Fruit fly (Drosophila melanogaster) whole organism, prepupa: Measurements from ENCODE around the gene CG16779.

Experiments
- Blimp-1 ChIP-seq: fragments of 200-800 bp; sonication (Bioruptor generic); optimal IDR thresholded peaks from 3 replicates; lab custom pipeline; 2017; ENCODE audit warnings: missing biosample characterization, missing genetic modification characterization, mild to moderate bottlenecking, moderate library complexity, missing genetic modification reagents
- CG10669 ChIP-seq: fragments of 200-800 bp; sonication (Bioruptor generic); optimal IDR thresholded peaks from 3 replicates; lab custom pipeline; 2018; ENCODE audit warnings: missing biosample characterization, mild to moderate bottlenecking, missing genetic modification characterization, moderate library complexity
- CG11294 ChIP-seq: fragments of 200-800 bp; sonication (Bioruptor generic); IDR thresholded peaks from 2 replicates; pipeline ENCODE4 v1.3.6; 2022; ENCODE audit warnings: missing biosample characterization, missing genetic modification characterization
- CG11762 ChIP-seq: fragments of 200-800 bp; sonication (Bioruptor generic); optimal IDR thresholded peaks from 3 replicates; lab custom pipeline; 2016; ENCODE audit warnings: missing biosample characterization, missing genetic modification characterization; ENCODE audit not compliant: insufficient read depth
- CG11902 ChIP-seq: fragments of 200-800 bp; sonication (Bioruptor generic); optimal IDR thresholded peaks from 3 replicates; lab custom pipeline; 2016; ENCODE audit warnings: missing biosample characterization, missing genetic modification characterization
- CG15336 ChIP-seq: fragments of 200-800 bp; sonication (Bioruptor generic); IDR thresholded peaks from 2 replicates; pipeline ENCODE4 v1.3.6; 2022; ENCODE audit warnings: missing biosample characterization, missing genetic modification characterization
- CG1621 ChIP-seq: fragments of 200-800 bp; sonication (Bioruptor generic); optimal IDR thresholded peaks from 3 replicates; lab custom pipeline; 2018; ENCODE audit warnings: missing biosample characterization, mild to moderate bottlenecking, missing genetic modification characterization
- CG16779 ChIP-seq: fragments of 200-800 bp; sonication (Bioruptor generic); optimal IDR thresholded peaks from 3 replicates; lab custom pipeline; 2017; ENCODE audit warnings: missing biosample characterization, mild to moderate bottlenecking, missing genetic modification characterization
- CG31627 ChIP-seq: fragments of 200-800 bp; sonication (Bioruptor generic); optimal IDR thresholded peaks from 3 replicates; lab custom pipeline; 2016; ENCODE audit warnings: missing biosample characterization, missing genetic modification characterization
- CG34406 ChIP-seq: fragments of 200-800 bp; sonication (Bioruptor generic); optimal IDR thresholded peaks from 3 replicates; lab custom pipeline; 2016; ENCODE audit warnings: missing biosample characterization, missing genetic modification characterization
- CG3919 ChIP-seq: fragments of 200-800 bp; sonication (Bioruptor generic); optimal IDR thresholded peaks from 3 replicates; lab custom pipeline; 2016; ENCODE audit warnings: missing biosample characterization, missing genetic modification characterization
- CG4318 ChIP-seq: fragments of 200-800 bp; sonication (Bioruptor generic); optimal IDR thresholded peaks from 3 replicates; lab custom pipeline; 2017; ENCODE audit warnings: missing biosample characterization, mild to moderate bottlenecking, missing genetic modification characterization
- CG6163 ChIP-seq: fragments of 200-800 bp; sonication (Bioruptor generic); IDR thresholded peaks from 3 replicates; pipeline ENCODE4 v1.3.6; 2022; ENCODE audit warnings: missing biosample characterization, missing genetic modification characterization
- CG6276 ChIP-seq: fragments of 200-800 bp; sonication (Bioruptor generic); optimal IDR thresholded peaks from 2 replicates; lab custom pipeline; 2017; ENCODE audit warnings: missing biosample characterization, mild to moderate bottlenecking, missing genetic modification characterization
- CG6792 ChIP-seq: fragments of 200-800 bp; sonication (Bioruptor generic); optimal IDR thresholded peaks from 3 replicates; lab custom pipeline; 2016; ENCODE audit warnings: missing biosample characterization, missing genetic modification characterization
- CG7368 ChIP-seq: fragments of 200-800 bp; sonication (Bioruptor generic); optimal IDR thresholded peaks from 3 replicates; lab custom pipeline; 2016; ENCODE audit warnings: missing biosample characterization, missing genetic modification characterization
- CG8119 ChIP-seq: fragments of 200-800 bp; sonication (Bioruptor generic); IDR thresholded peaks from 3 replicates; pipeline ENCODE4 v1.3.6; 2022; ENCODE audit warnings: missing biosample characterization, missing genetic modification characterization
- CG8319 ChIP-seq: fragments of 200-800 bp; sonication (Bioruptor generic); optimal IDR thresholded peaks from 3 replicates; lab custom pipeline; 2016; ENCODE audit warnings: missing biosample characterization, missing genetic modification characterization
- CG8632 ChIP-seq: fragments of 200-800 bp; sonication (Bioruptor generic); optimal IDR thresholded peaks from 3 replicates; lab custom pipeline; 2016; ENCODE audit warnings: missing biosample characterization, missing genetic modification characterization
- CG9139 ChIP-seq: fragments of 200-800 bp; sonication (Bioruptor generic); optimal IDR thresholded peaks from 3 replicates; lab custom pipeline; 2017; ENCODE audit warnings: missing biosample characterization, mild to moderate bottlenecking, missing genetic modification characterization
- Eip75B ChIP-seq: fragments of 200-800 bp; sonication (Bioruptor generic); optimal IDR thresholded peaks from 3 replicates; lab custom pipeline; 2016; ENCODE audit warnings: missing biosample characterization, missing genetic modification characterization
- Eip78C ChIP-seq: fragments of 200-800 bp; sonication (Bioruptor generic); peaks from one replicate; lab custom pipeline; 2016; ENCODE audit warnings: missing biosample characterization, missing genetic modification characterization
- Eip93F ChIP-seq: fragments of 200-800 bp; sonication (Bioruptor generic); optimal IDR thresholded peaks from 2 replicates; lab custom pipeline; 2016; ENCODE audit warnings: missing biosample characterization, mild to moderate bottlenecking, missing genetic modification characterization
- Ets21C ChIP-seq: fragments of 200-800 bp; sonication (Bioruptor generic); optimal IDR thresholded peaks from 3 replicates; lab custom pipeline; 2016; ENCODE audit warnings: missing biosample characterization, missing genetic modification characterization
- Ets96B ChIP-seq: fragments of 200-800 bp; optimal IDR thresholded peaks from 2 replicates; lab custom pipeline; 2019; ENCODE audit warnings: missing biosample characterization, mild to moderate bottlenecking, missing genetic modification characterization, moderate library complexity
- Gug ChIP-seq: fragments of 200-800 bp; sonication (Bioruptor generic); IDR thresholded peaks from 2 replicates; pipeline ENCODE4 v1.3.6; 2022; ENCODE audit warnings: missing biosample characterization, missing genetic modification characterization
- Hr38 ChIP-seq: sonication (Bioruptor generic); optimal IDR thresholded peaks from 2 replicates; lab custom pipeline; 2016; ENCODE audit warnings: missing biosample characterization, missing genetic modification characterization
- Hr4 ChIP-seq: fragments of 200-800 bp; sonication (Bioruptor generic); optimal IDR thresholded peaks from 3 replicates; lab custom pipeline; 2016; ENCODE audit warnings: missing biosample characterization, missing genetic modification characterization
- Met ChIP-seq: fragments of 200-800 bp; sonication (Bioruptor generic); optimal IDR thresholded peaks from 3 replicates; lab custom pipeline; 2016; ENCODE audit warnings: missing biosample characterization, missing genetic modification characterization
- OdsH ChIP-seq: fragments of 200-800 bp; sonication (Bioruptor generic); optimal IDR thresholded peaks from 3 replicates; lab custom pipeline; 2016; ENCODE audit warnings: missing biosample characterization, missing genetic modification characterization
- Smox ChIP-seq: fragments of 200-800 bp; sonication (Bioruptor generic); optimal IDR thresholded peaks from 3 replicates; lab custom pipeline; 2016; ENCODE audit warnings: missing biosample characterization, missing genetic modification characterization
- Sox102F ChIP-seq: fragments of 200-800 bp; sonication (Bioruptor generic); optimal IDR thresholded peaks from 2 replicates; lab custom pipeline; 2016; ENCODE audit warnings: missing biosample characterization, mild to moderate bottlenecking, missing genetic modification characterization
- Sox14 ChIP-seq: fragments of 200-800 bp; sonication (Bioruptor generic); optimal IDR thresholded peaks from 3 replicates; lab custom pipeline; 2016; ENCODE audit warnings: missing biosample characterization, missing genetic modification characterization
- acj6 ChIP-seq: fragments of 200-800 bp; sonication (Bioruptor generic); optimal IDR thresholded peaks from 3 replicates; lab custom pipeline; 2016; ENCODE audit warnings: missing biosample characterization, missing genetic modification characterization
- cyc ChIP-seq: fragments of 200-800 bp; sonication (Bioruptor generic); optimal IDR thresholded peaks from 3 replicates; lab custom pipeline; 2016; ENCODE audit warnings: missing biosample characterization, missing genetic modification characterization
- dac ChIP-seq: fragments of 200-800 bp; sonication (Bioruptor generic); optimal IDR thresholded peaks from 2 replicates; lab custom pipeline; 2017; ENCODE audit warnings: missing biosample characterization, mild to moderate bottlenecking, missing genetic modification characterization
- eg ChIP-seq: fragments of 200-800 bp; sonication (Bioruptor generic); IDR thresholded peaks from 3 replicates; pipeline ENCODE4 v1.3.6; 2022; ENCODE audit warnings: missing biosample characterization, missing genetic modification characterization
- fd59A ChIP-seq: fragments of 200-800 bp; sonication (Bioruptor generic); optimal IDR thresholded peaks from 2 replicates; lab custom pipeline; 2017; ENCODE audit warnings: missing biosample characterization, mild to moderate bottlenecking, missing genetic modification characterization, missing genetic modification reagents
- fd85E ChIP-seq: fragments of 200-800 bp; sonication (Bioruptor generic); optimal IDR thresholded peaks from 3 replicates; lab custom pipeline; 2016; ENCODE audit warnings: missing biosample characterization, missing genetic modification characterization
- fkh ChIP-seq: fragments of 200-800 bp; sonication (Bioruptor generic); optimal IDR thresholded peaks from 3 replicates; lab custom pipeline; 2017; ENCODE audit warnings: missing biosample characterization, mild to moderate bottlenecking, missing genetic modification characterization, moderate library complexity
- net ChIP-seq: fragments of 200-800 bp; sonication (Bioruptor generic); optimal IDR thresholded peaks from 3 replicates; lab custom pipeline; 2016; ENCODE audit warnings: missing biosample characterization, missing genetic modification characterization
- pdm3 ChIP-seq: fragments of 200-800 bp; sonication (Bioruptor generic); optimal IDR thresholded peaks from 3 replicates; lab custom pipeline; 2016; ENCODE audit warnings: missing biosample characterization, missing genetic modification characterization
- salr ChIP-seq, 2 experiments: fragments of 200-800 bp; sonication (Bioruptor generic); optimal IDR thresholded peaks; 3 replicates each; lab custom pipeline; 2016 to 2018; ENCODE audit warnings: missing biosample characterization in 2 of 2, missing genetic modification characterization in 2 of 2, mild to moderate bottlenecking in 1 of 2
- spab ChIP-seq: fragments of 200-800 bp; sonication (Bioruptor generic); optimal IDR thresholded peaks from 2 replicates; lab custom pipeline; 2017; ENCODE audit warnings: missing biosample characterization, mild to moderate bottlenecking, missing genetic modification characterization, missing genetic modification reagents
- ss ChIP-seq, 2 experiments: fragments of 200-800 bp; sonication (Bioruptor generic); optimal IDR thresholded peaks; 2 replicates in 1 of 2; 3 replicates in 1 of 2; lab custom pipeline; 2017 to 2018; ENCODE audit warnings: mild to moderate bottlenecking in 2 of 2, missing biosample characterization in 2 of 2, missing genetic modification characterization in 2 of 2, moderate library complexity in 1 of 2
- svp ChIP-seq: fragments of 200-800 bp; sonication (Bioruptor generic); peaks from one replicate; lab custom pipeline; 2016; ENCODE audit warnings: missing biosample characterization, missing genetic modification characterization
- topi ChIP-seq: fragments of 200-800 bp; sonication (Bioruptor generic); optimal IDR thresholded peaks from 3 replicates; lab custom pipeline; 2016; ENCODE audit warnings: missing biosample characterization, missing genetic modification characterization

The CG16779 gene

dm6 chr3R:9529387-9529897, 36.0 kb upstream of the CG16779 start:
- TF ChIP-seq Eip93F (GFP tag; lab: Kevin White, UChicago) (no peak), svp (peak; percentile 50), Ets96B (tag; lab: Kevin White, UChicago) (no peak), Sox14 (GFP tag; lab: Kevin White, UChicago) (no peak), Hr4 (no peak), fkh (GFP tag; lab: Kevin White, UChicago) (peak; percentile 62)
- TF ChIP-seq, all 60 proteins: peak for 2

- peak; percentile 90 for TF ChIP-seq CG6276 (GFP tag; lab: Kevin White, UChicago)
- no peak for TF ChIP-seq Smox (GFP tag; lab: Kevin White, UChicago)
- TF ChIP-seq CG6163 (GFP tag; lab: Robert Waterston, UW) = peak; percentile 97
- TF ChIP-seq CG1621 (tag; lab: Kevin White, UChicago) = no peak
- TF ChIP-seq Ets96B (tag; lab: Kevin White, UChicago) = no peak
- peak; percentile 28 for TF ChIP-seq fd59A
- peak; percentile 98 for TF ChIP-seq Eip78C
- TF ChIP-seq fkh (GFP tag; lab: Kevin White, UChicago) = peak; percentile 90
- peak; percentile 89 for TF ChIP-seq acj6
- TF ChIP-seq spab = peak; percentile 75
- no peak for TF ChIP-seq CG9139 (GFP tag; lab: Kevin White, UChicago)
- TF ChIP-seq CG16779 (tag; lab: Kevin White, UChicago) = peak; percentile 83
- no peak for TF ChIP-seq ss (GFP tag; optimal IDR thresholded peaks at IDR 0.05; lab: Kevin White, UChicago)
- TF ChIP-seq Eip75B = no peak
- peak; percentile 80 for TF ChIP-seq CG34406 (GFP tag; lab: Kevin White, UChicago)
- TF ChIP-seq Ets21C (GFP tag; lab: Kevin White, UChicago) = peak; percentile 77
- TF ChIP-seq CG11762 (GFP tag; lab: Kevin White, UChicago) = peak; percentile 88
- TF ChIP-seq CG8319 (GFP tag; lab: Kevin White, UChicago) = peak; percentile 85
- peak; percentile 68 for TF ChIP-seq CG4318 (GFP tag; lab: Kevin White, UChicago)
- TF ChIP-seq Met (GFP tag; lab: Kevin White, UChicago) = no peak
- TF ChIP-seq topi (GFP tag; lab: Kevin White, UChicago) = peak; percentile 91
- peak; percentile 90 for TF ChIP-seq Gug (GFP tag; lab: Robert Waterston, UW)
- peak in 1 of 2 experiments; percentile 55 for TF ChIP-seq salr (GFP tag; optimal IDR thresholded peaks at IDR 0.05; lab: Kevin White, UChicago)
- no peak for TF ChIP-seq CG7368 (GFP tag; lab: Kevin White, UChicago)
- peak; percentile 88 for TF ChIP-seq CG15336 (GFP tag; lab: Robert Waterston, UW)
- TF ChIP-seq Blimp-1 (GFP tag; lab: Kevin White, UChicago) = peak; percentile 27
- peak; percentile 71 for TF ChIP-seq dac
- TF ChIP-seq eg (GFP tag; lab: Robert Waterston, UW) = peak; percentile 96
- no peak for TF ChIP-seq CG8632 (GFP tag; lab: Kevin White, UChicago)
- peak; percentile 94 for TF ChIP-seq CG3919 (GFP tag; lab: Kevin White, UChicago)
- TF ChIP-seq CG11902 (GFP tag; lab: Kevin White, UChicago) = peak; percentile 91
- peak; percentile 86 for TF ChIP-seq cyc
- TF ChIP-seq pdm3 (GFP tag; lab: Kevin White, UChicago) = peak; percentile 84
- TF ChIP-seq net = peak; percentile 88
- TF ChIP-seq CG11294 (GFP tag; lab: Robert Waterston, UW) = peak; percentile 94
- TF ChIP-seq OdsH (GFP tag; lab: Kevin White, UChicago) = peak; percentile 87
- peak; percentile 85 for TF ChIP-seq fd85E (GFP tag; lab: Kevin White, UChicago)
- peak; percentile 12 for TF ChIP-seq Hr38
- no peak for TF ChIP-seq Sox102F
- TF ChIP-seq CG31627 (GFP tag; lab: Kevin White, UChicago) = peak; percentile 85
- TF ChIP-seq CG8119 = peak; percentile 86
- TF ChIP-seq CG6792 (GFP tag; lab: Kevin White, UChicago) = peak; percentile 84
- TF ChIP-seq CG10669 (GFP tag; lab: Kevin White, UChicago) = peak; percentile 85
- TF ChIP-seq Sox14 (GFP tag; lab: Kevin White, UChicago) = no peak
Observed at dm6 chr3R:9527907-9528842, 34.7 kb upstream of the CG16779 start.
